Fruit fly (Drosophila melanogaster) Kc167 (cell line): ENCODE measurements around the gene CG8607.

ENCODE experiments used
- Sin3A ChIP-seq: fragments of >200 bp; optimal IDR thresholded peaks from 2 replicates; lab custom pipeline; 2018; ENCODE audit warnings: missing external identifiers
- psq ChIP-seq: fragments of >200 bp; optimal IDR thresholded peaks from 2 replicates; lab custom pipeline; 2017; ENCODE audit warnings: missing external identifiers

DNA sequence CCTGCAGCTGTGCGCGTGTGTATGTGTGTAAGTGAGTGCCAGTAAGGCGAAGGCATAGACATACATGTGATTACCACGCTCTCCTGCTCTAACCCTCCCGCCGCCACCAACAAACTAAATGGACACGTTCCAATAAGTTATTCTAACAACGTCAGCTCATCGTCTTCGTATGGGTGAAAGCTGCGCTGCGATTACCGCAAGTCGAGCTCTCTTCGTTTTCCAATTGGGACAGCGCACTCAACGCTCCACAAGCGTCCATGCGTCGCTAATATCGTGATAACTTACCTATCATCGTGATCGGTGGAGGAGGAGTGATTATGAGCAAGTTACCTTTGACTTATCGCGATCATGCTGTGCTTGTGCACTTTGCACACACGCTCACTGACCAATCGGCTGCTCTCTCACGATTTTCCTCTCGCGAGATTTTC is 41.2 kb downstream of the CG8607 start:
- TF ChIP-seq psq (no peak), Sin3A (lab: Kevin White, UChicago) (no peak)
